Fruit fly (Drosophila melanogaster): ENCODE measurements around the gene CG11983.

DNA sequence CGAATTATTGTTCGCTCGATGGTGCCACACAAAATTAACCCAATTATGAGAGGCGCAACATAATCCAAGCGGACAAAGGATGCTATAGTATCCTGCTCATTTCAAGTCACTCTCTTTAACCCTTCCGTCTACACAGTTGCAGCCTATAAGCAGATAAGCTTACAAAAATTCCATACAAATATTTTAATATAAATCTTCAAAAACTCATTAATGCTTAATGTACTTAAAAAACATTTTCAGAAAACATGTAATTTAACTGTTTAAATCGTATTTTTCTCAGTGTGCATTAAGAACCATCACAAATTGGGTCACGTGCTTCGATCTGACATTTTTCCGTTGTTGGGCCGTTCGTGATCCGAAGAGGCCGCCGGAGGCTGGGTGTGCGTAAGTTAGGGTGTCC, 39.3 kb upstream of the CG11983 start:
- TF ChIP-seq OdsH (GFP tag; optimal IDR thresholded peaks at IDR 0.05) = peak; percentile 66
- no peak for TF ChIP-seq Myc (optimal IDR thresholded peaks at IDR 0.05)
- peak; percentile 27 for TF ChIP-seq rgr (GFP tag; optimal IDR thresholded peaks at IDR 0.05)
- peak; percentile 10 for TF ChIP-seq Hnf4 (GFP tag; optimal IDR thresholded peaks at IDR 0.05)
- TF ChIP-seq Dfd (GFP tag; optimal IDR thresholded peaks at IDR 0.05) = no peak
